Worm (Caenorhabditis elegans) whole organism, late embryonic: ENCODE measurements around the gene spo-11.

Experiments
- C08G9.2 ChIP-seq: sonication (generic microtip); optimal IDR thresholded peaks from 2 replicates; lab custom pipeline; 2016; ENCODE audit warnings: mild to moderate bottlenecking, missing genetic modification characterization, moderate library complexity, missing compliant biosample characterization
- F13H6.1 ChIP-seq: sonication (generic microtip); optimal IDR thresholded peaks from 2 replicates; lab custom pipeline; 2016; ENCODE audit warnings: missing genetic modification characterization, missing compliant biosample characterization
- K09A11.1 ChIP-seq: sonication (generic microtip); optimal IDR thresholded peaks from 2 replicates; lab custom pipeline; 2017; ENCODE audit warnings: antibody characterized with exemption, mild to moderate bottlenecking, missing genetic modification characterization, missing compliant biosample characterization; ENCODE audit not compliant: insufficient read depth
- Y22D7AL.16 ChIP-seq: sonication (generic microtip); optimal IDR thresholded peaks from 2 replicates; lab custom pipeline; 2016; ENCODE audit warnings: missing genetic modification characterization, missing compliant biosample characterization
- ama-1 ChIP-seq: fragments of 150-350 bp; optimal IDR thresholded peaks from 2 replicates; lab custom pipeline; 2014
- ceh-14 ChIP-seq: sonication (generic microtip); optimal IDR thresholded peaks from 2 replicates; lab custom pipeline; 2016; ENCODE audit warnings: missing genotype, missing genetic modification characterization, missing compliant biosample characterization
- ceh-18 ChIP-seq: sonication (generic microtip); optimal IDR thresholded peaks from 2 replicates; lab custom pipeline; 2016; ENCODE audit warnings: missing genetic modification characterization, missing compliant biosample characterization
- ceh-19 ChIP-seq: fragments of 200-800 bp; sonication (Bioruptor generic); optimal IDR thresholded peaks from 2 replicates; lab custom pipeline; 2018; ENCODE audit warnings: mild to moderate bottlenecking, missing genetic modification characterization, missing compliant biosample characterization
- ceh-2 ChIP-seq: sonication (generic microtip); optimal IDR thresholded peaks from 2 replicates; lab custom pipeline; 2016; ENCODE audit warnings: missing genotype, missing genetic modification characterization, missing compliant biosample characterization
- ceh-22 ChIP-seq: sonication (generic microtip); optimal IDR thresholded peaks from 2 replicates; lab custom pipeline; 2017; ENCODE audit warnings: missing biosample characterization, missing genetic modification characterization
- ceh-30 ChIP-seq: fragments of 150-350 bp; optimal IDR thresholded peaks from 2 replicates; lab custom pipeline; 2014; ENCODE audit warnings: missing biosample characterization, missing genetic modification characterization
- ceh-31 ChIP-seq: sonication (generic microtip); optimal IDR thresholded peaks from 2 replicates; lab custom pipeline; 2016; ENCODE audit warnings: missing genetic modification characterization, missing compliant biosample characterization
- ceh-34 ChIP-seq: sonication (generic microtip); optimal IDR thresholded peaks from 2 replicates; lab custom pipeline; 2016; ENCODE audit warnings: mild to moderate bottlenecking, missing genetic modification characterization, missing compliant biosample characterization
- ceh-45 ChIP-seq: fragments of 200-800 bp; sonication (Bioruptor generic); IDR thresholded peaks from 2 replicates; pipeline ENCODE4 v1.3.6; 2022; ENCODE audit warnings: missing genetic modification reagents, missing genetic modification characterization, missing compliant biosample characterization
- ceh-48 ChIP-seq: sonication (generic microtip); optimal IDR thresholded peaks from 2 replicates; lab custom pipeline; 2016; ENCODE audit warnings: missing genetic modification characterization, inconsistent platforms, missing compliant biosample characterization
- ceh-6 ChIP-seq: fragments of 200-800 bp; sonication (Bioruptor generic); optimal IDR thresholded peaks from 2 replicates; lab custom pipeline; 2018; ENCODE audit warnings: mild to moderate bottlenecking, missing genetic modification characterization, missing compliant biosample characterization
- ceh-9 ChIP-seq: sonication (generic microtip); optimal IDR thresholded peaks from 2 replicates; lab custom pipeline; 2016; ENCODE audit warnings: mild to moderate bottlenecking, missing genetic modification characterization, inconsistent platforms, missing compliant biosample characterization
- dmd-4 ChIP-seq: sonication (generic microtip); optimal IDR thresholded peaks from 2 replicates; lab custom pipeline; 2016; ENCODE audit warnings: borderline replicate concordance, missing genetic modification characterization, missing compliant biosample characterization
- dve-1 ChIP-seq: sonication (generic microtip); optimal IDR thresholded peaks from 2 replicates; lab custom pipeline; 2017; ENCODE audit warnings: antibody characterized with exemption, mild to moderate bottlenecking, missing genetic modification characterization, missing compliant biosample characterization
- elt-2 ChIP-seq: sonication (generic microtip); optimal IDR thresholded peaks from 2 replicates; lab custom pipeline; 2016; ENCODE audit warnings: missing genetic modification reagents, missing genetic modification characterization, missing compliant biosample characterization
- ets-4 ChIP-seq: sonication (generic microtip); optimal IDR thresholded peaks from 2 replicates; lab custom pipeline; 2016; ENCODE audit warnings: missing genetic modification characterization, missing compliant biosample characterization
- gmeb-2 ChIP-seq: sonication (generic microtip); optimal IDR thresholded peaks from 2 replicates; lab custom pipeline; 2016; ENCODE audit warnings: missing genetic modification characterization, inconsistent platforms, missing compliant biosample characterization
- hlh-15 ChIP-seq: sonication (generic microtip); optimal IDR thresholded peaks from 2 replicates; lab custom pipeline; 2016; ENCODE audit warnings: missing genetic modification characterization, missing compliant biosample characterization
- hlh-30 ChIP-seq: sonication (generic microtip); optimal IDR thresholded peaks from 2 replicates; lab custom pipeline; 2017; ENCODE audit warnings: antibody characterized with exemption, missing genetic modification characterization, missing compliant biosample characterization; ENCODE audit not compliant: insufficient read depth
- hlh-6 ChIP-seq: sonication (generic microtip); optimal IDR thresholded peaks from 2 replicates; lab custom pipeline; 2016; ENCODE audit warnings: missing genotype, missing genetic modification characterization, missing compliant biosample characterization
- hlh-8 ChIP-seq: sonication (generic microtip); optimal IDR thresholded peaks from 2 replicates; lab custom pipeline; 2016; ENCODE audit warnings: missing genotype, missing genetic modification characterization, missing compliant biosample characterization
- lim-6 ChIP-seq: sonication (generic microtip); optimal IDR thresholded peaks from 2 replicates; lab custom pipeline; 2016; ENCODE audit warnings: missing genetic modification characterization, missing compliant biosample characterization
- lin-11 ChIP-seq: fragments of 200-800 bp; sonication (Bioruptor generic); optimal IDR thresholded peaks from 2 replicates; lab custom pipeline; 2018; ENCODE audit warnings: mild to moderate bottlenecking, missing genetic modification characterization, missing compliant biosample characterization
- madf-2 ChIP-seq: sonication (generic microtip); optimal IDR thresholded peaks from 2 replicates; lab custom pipeline; 2017; ENCODE audit warnings: missing genetic modification characterization, missing compliant biosample characterization
- mec-3 ChIP-seq: sonication (generic microtip); optimal IDR thresholded peaks from 2 replicates; lab custom pipeline; 2016; ENCODE audit warnings: borderline replicate concordance, missing genetic modification characterization, missing compliant biosample characterization
- nfya-1 ChIP-seq: sonication (generic microtip); optimal IDR thresholded peaks from 2 replicates; lab custom pipeline; 2017; ENCODE audit warnings: missing genetic modification characterization, mild to moderate bottlenecking, missing compliant biosample characterization, antibody characterized with exemption, moderate library complexity
- pag-3 ChIP-seq: sonication (generic microtip); optimal IDR thresholded peaks from 2 replicates; lab custom pipeline; 2016; ENCODE audit warnings: missing compliant biosample characterization, missing genetic modification characterization, borderline replicate concordance
- pax-1 ChIP-seq: fragments of 150-350 bp; optimal IDR thresholded peaks from 2 replicates; lab custom pipeline; 2014; ENCODE audit warnings: missing biosample characterization, missing genetic modification characterization
- pqm-1 ChIP-seq: sonication (generic microtip); optimal IDR thresholded peaks from 2 replicates; lab custom pipeline; 2016; ENCODE audit warnings: missing genetic modification characterization, missing compliant biosample characterization
- pros-1 ChIP-seq: fragments of 150-350 bp; optimal IDR thresholded peaks from 2 replicates; lab custom pipeline; 2014; ENCODE audit warnings: missing biosample characterization, missing genetic modification reagents, missing genetic modification characterization
- ref-2 ChIP-seq: sonication (generic microtip); optimal IDR thresholded peaks from 2 replicates; lab custom pipeline; 2016; ENCODE audit warnings: missing genetic modification characterization, missing compliant biosample characterization
- sdc-2 ChIP-seq: sonication (generic microtip); optimal IDR thresholded peaks from 2 replicates; lab custom pipeline; 2016; ENCODE audit warnings: missing genotype, missing genetic modification characterization, missing compliant biosample characterization
- sox-4 ChIP-seq: sonication (generic microtip); optimal IDR thresholded peaks from 2 replicates; lab custom pipeline; 2017; ENCODE audit warnings: mild to moderate bottlenecking, missing genetic modification characterization, inconsistent platforms, missing compliant biosample characterization
- syd-9 ChIP-seq: sonication (generic microtip); optimal IDR thresholded peaks from 2 replicates; lab custom pipeline; 2016; ENCODE audit warnings: mild to moderate bottlenecking, missing genetic modification characterization, moderate library complexity, missing compliant biosample characterization
- tbx-2 ChIP-seq: sonication (generic microtip); optimal IDR thresholded peaks from 2 replicates; lab custom pipeline; 2016; ENCODE audit warnings: missing genetic modification characterization, missing compliant biosample characterization
- tbx-7 ChIP-seq: sonication (generic microtip); optimal IDR thresholded peaks from 2 replicates; lab custom pipeline; 2016; ENCODE audit warnings: missing genotype, missing genetic modification characterization, missing compliant biosample characterization
- ttx-3 ChIP-seq: sonication (generic microtip); optimal IDR thresholded peaks from 2 replicates; lab custom pipeline; 2016; ENCODE audit warnings: missing genetic modification reagents, missing genetic modification characterization, missing compliant biosample characterization
- unc-3 ChIP-seq, 2 experiments: fragments of 200-800 bp in 1 of 2; sonication (Bioruptor generic) in 1 of 2; sonication (generic microtip) in 1 of 2; conservative IDR thresholded peaks in 1 of 2; optimal IDR thresholded peaks in 1 of 2; 2 replicates each; pipeline versions ENCODE4 v1.3.6 to Lab custom; 2016 to 2022; ENCODE audit warnings: missing compliant biosample characterization in 2 of 2, missing genetic modification characterization in 2 of 2, missing genetic modification reagents in 1 of 2
- unc-42 ChIP-seq: sonication (generic microtip); optimal IDR thresholded peaks from 2 replicates; lab custom pipeline; 2016; ENCODE audit warnings: missing genotype, missing genetic modification characterization, missing compliant biosample characterization
- unc-55 ChIP-seq: sonication (generic microtip); optimal IDR thresholded peaks from 2 replicates; lab custom pipeline; 2017; ENCODE audit warnings: missing biosample characterization, missing genetic modification reagents, missing genetic modification characterization
- unc-86 ChIP-seq: sonication (generic microtip); optimal IDR thresholded peaks from 2 replicates; lab custom pipeline; 2016; ENCODE audit warnings: missing genetic modification characterization, missing compliant biosample characterization
- ztf-16 ChIP-seq: sonication (generic microtip); optimal IDR thresholded peaks from 2 replicates; lab custom pipeline; 2017; ENCODE audit warnings: missing genetic modification characterization, missing compliant biosample characterization

Gene spo-11

ce11 chrIV:11119972-11120562, 4.6 kb downstream of the spo-11 start:
- no peak for TF ChIP-seq ceh-22 (tag; lab: Kevin White, UChicago)
- TF ChIP-seq dve-1 (tag; lab: Kevin White, UChicago) = no peak
- TF ChIP-seq F13H6.1 (tag; lab: Kevin White, UChicago) = no peak
- no peak for TF ChIP-seq unc-3 (GFP tag; conservative IDR thresholded peaks at IDR 0.05; lab: Robert Waterston, UW)
- no peak for TF ChIP-seq unc-3 (tag; optimal IDR thresholded peaks at IDR 0.05; lab: Kevin White, UChicago)
- TF ChIP-seq elt-2 (tag; lab: Kevin White, UChicago) = peak; percentile 15

ce11 chrIV:11118837-11119491, 5.7 kb downstream of the spo-11 start, which contains the start of the genes imp-2 and enpl-1:
Gene imp-2 (minus strand): TSS chrIV:11118887.
Gene enpl-1 (plus strand): TSS chrIV:11119298.
- TF ChIP-seq lin-11 = no peak
- peak; percentile 20 for TF ChIP-seq ttx-3 (tag; lab: Kevin White, UChicago)
- TF ChIP-seq sox-4 (tag; lab: Kevin White, UChicago) = peak; percentile 25
- peak; percentile 39 for TF ChIP-seq F13H6.1 (tag; lab: Kevin White, UChicago)
- no peak for TF ChIP-seq gmeb-2 (tag; lab: Kevin White, UChicago)
- peak; percentile 85 for TF ChIP-seq ref-2 (tag; lab: Kevin White, UChicago)
- peak; percentile 50 for TF ChIP-seq ceh-2 (tag; lab: Kevin White, UChicago)
- no peak for TF ChIP-seq unc-86
- peak; percentile 51 for TF ChIP-seq sdc-2 (tag; lab: Kevin White, UChicago)
- peak; percentile 81 for TF ChIP-seq hlh-30 (tag; lab: Kevin White, UChicago)
- TF ChIP-seq unc-55 (GFP tag; lab: Kevin White, UChicago) = peak; percentile 50
- peak; percentile 100 for TF ChIP-seq nfya-1 (tag; lab: Kevin White, UChicago)
- no peak for TF ChIP-seq Y22D7AL.16 (tag; lab: Kevin White, UChicago)
- no peak for TF ChIP-seq mec-3
- TF ChIP-seq ceh-48 (tag; lab: Kevin White, UChicago) = no peak
- no peak for TF ChIP-seq ceh-45 (GFP tag; lab: Robert Waterston, UW)
- peak; percentile 42 for TF ChIP-seq hlh-8 (tag; lab: Kevin White, UChicago)
- no peak for TF ChIP-seq ceh-30 (tag; lab: Kevin White, UChicago)
- peak; percentile 80 for TF ChIP-seq ceh-34 (tag; lab: Kevin White, UChicago)
- peak; percentile 50 for TF ChIP-seq ztf-16
- peak; percentile 49 for TF ChIP-seq C08G9.2 (tag; lab: Kevin White, UChicago)
- TF ChIP-seq dmd-4 = no peak
- peak; percentile 83 for TF ChIP-seq unc-42
- no peak for TF ChIP-seq lim-6 (tag; lab: Kevin White, UChicago)
- TF ChIP-seq ets-4 (tag; lab: Kevin White, UChicago) = peak; percentile 11
- peak; percentile 74 for TF ChIP-seq pros-1 (tag; lab: Kevin White, UChicago)
- TF ChIP-seq madf-2 (tag; lab: Kevin White, UChicago) = peak; percentile 28
- TF ChIP-seq ceh-14 (tag; lab: Kevin White, UChicago) = peak; percentile 46
- peak; percentile 6 for TF ChIP-seq ceh-22 (tag; lab: Kevin White, UChicago)
- TF ChIP-seq ceh-19 (GFP tag; lab: Kevin White, UChicago) = peak; percentile 53
- TF ChIP-seq tbx-2 (tag; lab: Kevin White, UChicago) = peak; percentile 93
- peak; percentile 51 for TF ChIP-seq pax-1
- TF ChIP-seq pag-3 (tag; lab: Kevin White, UChicago) = no peak
- TF ChIP-seq ceh-31 = peak; percentile 91
- TF ChIP-seq ama-1 (lab: Kevin White, UChicago) = no peak
- no peak for TF ChIP-seq ceh-6 (GFP tag; lab: Kevin White, UChicago)
- peak; percentile 61 for TF ChIP-seq ceh-18 (tag; lab: Kevin White, UChicago)
- peak; percentile 66 for TF ChIP-seq elt-2 (tag; lab: Kevin White, UChicago)
- peak; percentile 60 for TF ChIP-seq K09A11.1 (tag; lab: Kevin White, UChicago)
- TF ChIP-seq ceh-9 = no peak
- TF ChIP-seq hlh-6 (tag; lab: Kevin White, UChicago) = no peak
- peak; percentile 51 for TF ChIP-seq dve-1 (tag; lab: Kevin White, UChicago)
- peak; percentile 42 for TF ChIP-seq syd-9 (tag; lab: Kevin White, UChicago)
- TF ChIP-seq pqm-1 (tag; lab: Kevin White, UChicago) = peak; percentile 61
- peak; percentile 12; the same call in 1 of the 2 replicates for TF ChIP-seq unc-3 (GFP tag; conservative IDR thresholded peaks at IDR 0.05; lab: Robert Waterston, UW)
- peak; percentile 13 for TF ChIP-seq unc-3 (tag; optimal IDR thresholded peaks at IDR 0.05; lab: Kevin White, UChicago)
- TF ChIP-seq tbx-7 (tag; lab: Kevin White, UChicago) = peak; percentile 58
- no peak for TF ChIP-seq hlh-15 (tag; lab: Kevin White, UChicago)
